Worm (Caenorhabditis elegans) whole organism, L1 larva: Measurements from ENCODE around the gene flp-21.

ENCODE experiments used
- C04F5.9 ChIP-seq: sonication (generic microtip); optimal IDR thresholded peaks from 2 replicates; lab custom pipeline; 2016; ENCODE audit warnings: missing genetic modification characterization, missing compliant biosample characterization
- C16A3.4 ChIP-seq: fragments of 150-350 bp; optimal IDR thresholded peaks from 2 replicates; lab custom pipeline; 2014; ENCODE audit warnings: missing biosample characterization, missing genetic modification characterization
- aha-1 ChIP-seq: fragments of 150-350 bp; optimal IDR thresholded peaks from 2 replicates; lab custom pipeline; 2014; ENCODE audit warnings: missing biosample characterization, missing genetic modification characterization
- ama-1 ChIP-seq: fragments of 150-350 bp; optimal IDR thresholded peaks from 2 replicates; lab custom pipeline; 2014
- blmp-1 ChIP-seq: fragments of 150-350 bp; optimal IDR thresholded peaks from 2 replicates; lab custom pipeline; 2014; ENCODE audit warnings: missing biosample characterization, missing genetic modification characterization
- ceh-63 ChIP-seq: fragments of 200-800 bp; sonication (Bioruptor generic); optimal IDR thresholded peaks from 2 replicates; lab custom pipeline; 2018; ENCODE audit warnings: mild to moderate bottlenecking, missing genetic modification characterization, missing compliant biosample characterization
- ceh-8 ChIP-seq: fragments of 200-800 bp; sonication (Bioruptor generic); optimal IDR thresholded peaks from 2 replicates; lab custom pipeline; 2018; ENCODE audit warnings: mild to moderate bottlenecking, missing genetic modification characterization, moderate library complexity, missing compliant biosample characterization
- ceh-82 ChIP-seq, 3 experiments: fragments of 150-350 bp in 1 of 3; sonication (generic microtip) in 2 of 3; optimal IDR thresholded peaks; 2 replicates each; lab custom pipeline; 2014 to 2017; ENCODE audit warnings: missing biosample characterization in 3 of 3, missing genetic modification characterization in 3 of 3
- ceh-88 ChIP-seq: fragments of 200-800 bp; sonication (Bioruptor generic); IDR thresholded peaks from 2 replicates; pipeline ENCODE4 v1.3.6; 2022; ENCODE audit warnings: missing genetic modification characterization, missing compliant biosample characterization
- dsc-1 ChIP-seq: sonication (generic microtip); optimal IDR thresholded peaks from 2 replicates; lab custom pipeline; 2016; ENCODE audit warnings: mild to moderate bottlenecking, missing genetic modification characterization, missing compliant biosample characterization
- efl-1 ChIP-seq, 4 experiments: fragments of 150-350 bp; optimal IDR thresholded peaks in 3 of 4; peaks in 1 of 4; 1 replicate in 1 of 4; 2 replicates in 3 of 4; lab custom pipeline; 2014; ENCODE audit warnings: missing biosample characterization in 2 of 4, missing genetic modification characterization in 2 of 4, missing genetic modification reagents in 2 of 4
- efl-3 ChIP-seq: fragments of 200-800 bp; sonication (Bioruptor generic); optimal IDR thresholded peaks from 2 replicates; lab custom pipeline; 2018; ENCODE audit warnings: mild to moderate bottlenecking, missing genetic modification characterization, missing compliant biosample characterization
- egl-13 ChIP-seq: sonication (generic microtip); optimal IDR thresholded peaks from 2 replicates; lab custom pipeline; 2016; ENCODE audit warnings: missing genotype, missing genetic modification reagents, missing genetic modification characterization, missing compliant biosample characterization
- elt-2 ChIP-seq: sonication (generic microtip); optimal IDR thresholded peaks from 2 replicates; lab custom pipeline; 2016; ENCODE audit warnings: missing genetic modification characterization, mild to moderate bottlenecking, inconsistent platforms, missing compliant biosample characterization, missing genetic modification reagents
- fos-1 ChIP-seq: fragments of 150-350 bp; optimal IDR thresholded peaks from 2 replicates; lab custom pipeline; 2014; ENCODE audit warnings: missing biosample characterization, missing genetic modification characterization
- hlh-17 ChIP-seq: fragments of 200-800 bp; sonication (Bioruptor generic); optimal IDR thresholded peaks from 2 replicates; lab custom pipeline; 2018; ENCODE audit warnings: missing genetic modification characterization, mild to moderate bottlenecking, missing compliant biosample characterization, moderate library complexity, borderline replicate concordance
- irx-1 ChIP-seq: sonication (generic microtip); optimal IDR thresholded peaks from 2 replicates; lab custom pipeline; 2016; ENCODE audit warnings: missing genetic modification characterization, missing compliant biosample characterization
- jun-1 ChIP-seq: fragments of 150-350 bp; optimal IDR thresholded peaks from 2 replicates; lab custom pipeline; 2014; ENCODE audit warnings: missing biosample characterization, missing genetic modification reagents, missing genetic modification characterization
- lin-13 ChIP-seq: fragments of 150-350 bp; optimal IDR thresholded peaks from 2 replicates; lab custom pipeline; 2014; ENCODE audit warnings: missing biosample characterization, missing genetic modification reagents, missing genetic modification characterization
- lin-14 ChIP-seq: fragments of 200-800 bp; sonication (Bioruptor generic); optimal IDR thresholded peaks from 2 replicates; lab custom pipeline; 2018; ENCODE audit warnings: mild to moderate bottlenecking, missing genetic modification characterization, moderate library complexity, missing compliant biosample characterization
- lin-35 ChIP-seq, 2 experiments: fragments of 150-350 bp; optimal IDR thresholded peaks; 2 replicates each; lab custom pipeline; 2014; ENCODE audit warnings: missing biosample characterization in 2 of 2, missing genetic modification characterization in 2 of 2, missing genetic modification reagents in 2 of 2
- lsy-2 ChIP-seq, 2 experiments: fragments of 150-350 bp; optimal IDR thresholded peaks; 2 replicates each; lab custom pipeline; 2014; ENCODE audit warnings: missing biosample characterization in 2 of 2, missing genetic modification characterization in 2 of 2
- mab-9 ChIP-seq: fragments of 200-800 bp; sonication (Bioruptor generic); IDR thresholded peaks from 2 replicates; pipeline ENCODE4 v1.3.6; 2022; ENCODE audit warnings: missing genetic modification reagents, missing genetic modification characterization, missing compliant biosample characterization
- mef-2 ChIP-seq: fragments of 150-350 bp; optimal IDR thresholded peaks from 2 replicates; lab custom pipeline; 2014; ENCODE audit warnings: missing biosample characterization, missing genetic modification characterization
- nhr-11 ChIP-seq: fragments of 150-350 bp; optimal IDR thresholded peaks from 2 replicates; lab custom pipeline; 2014; ENCODE audit warnings: missing biosample characterization, missing genetic modification characterization
- nhr-12 ChIP-seq: sonication (generic microtip); optimal IDR thresholded peaks from 2 replicates; lab custom pipeline; 2017; ENCODE audit warnings: missing biosample characterization, missing genetic modification characterization
- nhr-47 ChIP-seq: sonication (generic microtip); optimal IDR thresholded peaks from 2 replicates; lab custom pipeline; 2016; ENCODE audit warnings: mild to moderate bottlenecking, missing genetic modification characterization, moderate library complexity, missing compliant biosample characterization
- nhr-71 ChIP-seq: sonication (generic microtip); optimal IDR thresholded peaks from 2 replicates; lab custom pipeline; 2016; ENCODE audit warnings: mild to moderate bottlenecking, missing genetic modification characterization, moderate library complexity, missing compliant biosample characterization
- nhr-90 ChIP-seq: sonication (generic microtip); optimal IDR thresholded peaks from 2 replicates; lab custom pipeline; 2016; ENCODE audit warnings: mild to moderate bottlenecking, missing genetic modification characterization, missing compliant biosample characterization; ENCODE audit not compliant: poor library complexity
- snu-23 ChIP-seq: sonication (generic microtip); optimal IDR thresholded peaks from 2 replicates; lab custom pipeline; 2016; ENCODE audit warnings: missing genetic modification characterization, missing compliant biosample characterization
- swsn-7 ChIP-seq: sonication (generic microtip); optimal IDR thresholded peaks from 2 replicates; lab custom pipeline; 2016; ENCODE audit warnings: missing genetic modification characterization, missing compliant biosample characterization
- tlp-1 ChIP-seq: fragments of 150-350 bp; optimal IDR thresholded peaks from 2 replicates; lab custom pipeline; 2014; ENCODE audit warnings: missing biosample characterization, missing genetic modification characterization
- unc-30 ChIP-seq: sonication (generic microtip); optimal IDR thresholded peaks from 2 replicates; lab custom pipeline; 2017; ENCODE audit warnings: missing biosample characterization, missing genetic modification characterization
- unc-62 ChIP-seq: fragments of 150-350 bp; optimal IDR thresholded peaks from 2 replicates; lab custom pipeline; 2014; ENCODE audit warnings: missing biosample characterization, missing genetic modification reagents, missing genetic modification characterization
- unc-86 ChIP-seq: sonication (generic microtip); optimal IDR thresholded peaks from 2 replicates; lab custom pipeline; 2016; ENCODE audit warnings: missing genetic modification characterization, missing compliant biosample characterization
- vab-15 ChIP-seq: sonication (generic microtip); optimal IDR thresholded peaks from 2 replicates; lab custom pipeline; 2017; ENCODE audit warnings: missing genotype, mild to moderate bottlenecking, missing genetic modification characterization, missing compliant biosample characterization
- ztf-11 ChIP-seq, 2 experiments: sonication (generic microtip); optimal IDR thresholded peaks; 2 replicates each; lab custom pipeline; 2016 to 2017; ENCODE audit warnings: missing genetic modification characterization in 2 of 2, missing biosample characterization in 1 of 2, missing compliant biosample characterization in 1 of 2
- ztf-4 ChIP-seq: fragments of 150-350 bp; optimal IDR thresholded peaks from 2 replicates; lab custom pipeline; 2014; ENCODE audit warnings: missing biosample characterization, missing genetic modification characterization

Gene flp-21

DNA sequence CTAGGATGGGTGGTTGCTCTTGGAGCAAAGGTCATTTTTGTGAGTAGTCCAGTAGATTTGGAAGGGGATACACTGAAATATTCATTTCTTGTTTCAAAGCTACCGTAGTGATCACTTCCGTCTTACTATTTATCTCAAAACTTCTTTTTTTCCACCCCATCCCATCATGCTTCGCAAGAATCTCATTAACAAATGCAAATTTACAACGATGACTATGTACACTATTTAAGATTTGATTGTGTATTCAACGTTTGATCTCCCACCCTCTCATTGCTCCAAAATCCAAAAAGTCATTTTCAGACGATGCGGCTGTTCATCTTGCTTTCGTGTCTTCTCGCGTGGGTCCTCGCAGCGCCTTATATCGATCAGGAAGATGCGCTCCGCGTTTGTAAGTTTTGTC, at the start of gene flp-21:
Gene flp-21 (plus strand): TSS at position 301 of the 400 bp plus-strand sequence.
- TF ChIP-seq ceh-88 (no peak), ceh-63 (GFP tag; lab: Kevin White, UChicago) (no peak), ama-1 (lab: Kevin White, UChicago) (no peak), tlp-1 (no peak), dsc-1 (tag; lab: Kevin White, UChicago) (no peak), swsn-7 (tag; lab: Kevin White, UChicago) (no peak), nhr-90 (tag; lab: Kevin White, UChicago) (no peak), unc-30 (tag; lab: Kevin White, UChicago) (no peak), fos-1 (no peak), blmp-1 (tag; lab: Kevin White, UChicago) (no peak), snu-23 (GFP tag; lab: Kevin White, UChicago) (no peak), jun-1 (tag; lab: Kevin White, UChicago) (no peak), ceh-82 (tag; optimal IDR thresholded peaks at IDR 0.05; lab: Kevin White, UChicago) (no peak), nhr-47 (no peak), egl-13 (tag; lab: Kevin White, UChicago) (no peak), nhr-71 (tag; lab: Kevin White, UChicago) (no peak), irx-1 (tag; lab: Kevin White, UChicago) (no peak)
- TF ChIP-seq, all 84 proteins: peak for 0

DNA sequence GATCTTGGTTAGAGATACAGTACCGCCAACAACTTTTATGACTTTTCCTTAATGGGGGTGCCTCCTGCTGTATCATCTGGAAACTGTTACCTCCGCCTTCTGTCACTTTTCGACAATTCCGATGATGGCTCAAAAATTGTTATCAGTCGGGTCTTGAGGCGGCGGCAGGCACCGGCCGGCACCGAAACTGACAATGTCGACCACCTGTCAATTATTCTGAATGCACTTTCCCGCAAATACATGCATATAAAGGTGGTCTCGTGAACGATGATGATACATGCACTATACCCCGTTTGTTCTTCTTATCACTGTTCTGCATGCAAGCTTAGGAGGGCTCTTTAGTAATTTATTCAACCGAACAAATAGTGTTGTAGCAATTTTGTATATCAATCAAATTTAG, 49.1 kb upstream of the flp-21 start:
- TF ChIP-seq elt-2 (tag; lab: Kevin White, UChicago) (peak; percentile 18), efl-1 (optimal IDR thresholded peaks at IDR 0.05; lab: Kevin White, UChicago) (no peak), efl-1 (GFP tag; optimal IDR thresholded peaks at IDR 0.05 in 1 of 2; lab: Kevin White, UChicago) (peak in 1 of 2 experiments; percentile 62), aha-1 (tag; lab: Kevin White, UChicago) (no peak), nhr-11 (tag; lab: Kevin White, UChicago) (no peak), efl-3 (GFP tag; lab: Kevin White, UChicago) (no peak), lsy-2 (tag; optimal IDR thresholded peaks at IDR 0.05; lab: Kevin White, UChicago) (no peak), vab-15 (tag; lab: Kevin White, UChicago) (no peak), ztf-4 (tag; lab: Kevin White, UChicago) (no peak)

- TF ChIP-seq C16A3.4 (no peak), lin-35 (GFP tag; optimal IDR thresholded peaks at IDR 0.05; lab: Kevin White, UChicago) (no peak), efl-1 (optimal IDR thresholded peaks at IDR 0.05; lab: Kevin White, UChicago) (no peak), efl-1 (GFP tag; optimal IDR thresholded peaks at IDR 0.05 in 1 of 2; lab: Kevin White, UChicago) (peak in 1 of 2 experiments; percentile 72)
Observed at ce11 chrV:7745386-7745785, 47.8 kb upstream of the flp-21 start.

ce11 chrV:7745903-7746302, 47.3 kb upstream of the flp-21 start:
- TF ChIP-seq mef-2 (no peak), nhr-12 (tag; lab: Kevin White, UChicago) (no peak), nhr-47 (peak; percentile 19), ztf-11 (tag; optimal IDR thresholded peaks at IDR 0.05; lab: Kevin White, UChicago) (peak in 1 of 2 experiments; percentile 11), ceh-8 (GFP tag; lab: Kevin White, UChicago) (no peak), unc-62 (GFP tag; lab: Kevin White, UChicago) (peak; percentile 39), unc-86 (tag; lab: Kevin White, UChicago) (no peak), lin-13 (GFP tag; lab: Kevin White, UChicago) (no peak), hlh-17 (GFP tag; lab: Kevin White, UChicago) (no peak), dsc-1 (tag; lab: Kevin White, UChicago) (peak; percentile 10), nhr-71 (tag; lab: Kevin White, UChicago) (peak; percentile 12), lin-14 (GFP tag; lab: Kevin White, UChicago) (peak; percentile 63), efl-1 (optimal IDR thresholded peaks at IDR 0.05; lab: Kevin White, UChicago) (peak in 1 of 2 experiments; percentile 23), efl-1 (GFP tag; optimal IDR thresholded peaks at IDR 0.05 in 1 of 2; lab: Kevin White, UChicago) (no peak), C04F5.9 (tag; lab: Kevin White, UChicago) (no peak), mab-9 (GFP tag; lab: Robert Waterston, UW) (no peak), swsn-7 (tag; lab: Kevin White, UChicago) (no peak)
